Worm (Caenorhabditis elegans) whole organism, young adult: Measurements from ENCODE around the gene fbxb-106.

Experiments used
- T07F8.4 ChIP-seq: sonication (generic microtip); optimal IDR thresholded peaks from 2 replicates; lab custom pipeline; 2016; ENCODE audit warnings: mild to moderate bottlenecking, missing genetic modification characterization, moderate library complexity, missing compliant biosample characterization
- fkh-3 ChIP-seq: sonication (generic microtip); optimal IDR thresholded peaks from 2 replicates; lab custom pipeline; 2016; ENCODE audit warnings: mild to moderate bottlenecking, missing genetic modification characterization, missing compliant biosample characterization
- madf-8 ChIP-seq: fragments of 200-800 bp; sonication (Bioruptor generic); conservative IDR thresholded peaks from 2 replicates; pipeline ENCODE4 v1.3.6; 2022; ENCODE audit warnings: missing genetic modification reagents, missing genetic modification characterization, missing compliant biosample characterization
- nhr-120 ChIP-seq: fragments of 200-800 bp; sonication (Bioruptor generic); IDR thresholded peaks from 2 replicates; pipeline ENCODE4 v1.3.6; 2022; ENCODE audit warnings: missing genetic modification characterization, missing compliant biosample characterization
- pha-4 ChIP-seq: fragments of 150-350 bp; sonication (generic microtip); optimal IDR thresholded peaks from 2 replicates; lab custom pipeline; 2014; ENCODE audit warnings: missing biosample characterization, missing genetic modification reagents, missing genetic modification characterization

DNA sequence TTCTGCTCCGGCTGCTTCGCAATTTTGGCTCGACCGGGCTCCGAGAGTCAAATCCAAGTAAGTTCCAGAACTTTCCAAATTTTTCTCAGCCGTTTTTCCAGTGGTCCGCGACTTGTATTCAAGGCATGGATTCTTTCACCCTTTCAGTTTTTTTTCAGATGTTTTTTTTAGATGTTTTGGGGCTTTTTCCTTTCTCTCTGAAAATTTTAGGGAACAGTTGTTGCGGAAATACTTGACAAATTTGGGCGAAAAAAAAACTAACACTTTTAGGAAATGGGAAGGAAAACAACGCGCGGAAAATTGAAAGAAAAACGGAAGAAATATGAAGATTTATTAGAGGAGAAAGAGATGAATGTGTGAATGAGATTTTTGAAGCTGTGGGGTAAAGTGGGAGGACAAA is 36.6 kb upstream of the fbxb-106 start, which contains the start of the genes T05A8.11 and nep-2:
- TF ChIP-seq nhr-120 (GFP tag; lab: Robert Waterston, UW): no peak
- TF ChIP-seq T07F8.4 (tag; lab: Kevin White, UChicago): no peak
- no peak for TF ChIP-seq fkh-3 (tag; lab: Kevin White, UChicago)
- no peak for TF ChIP-seq pha-4 (tag; lab: Kevin White, UChicago)
- no peak for TF ChIP-seq madf-8 (GFP tag; lab: Robert Waterston, UW)
